Fruit fly (Drosophila melanogaster) whole organism, embryonic: Measurements from ENCODE around the gene nan.

Experiments
- CG31441 ChIP-seq: fragments of 200-800 bp; sonication (Bioruptor generic); IDR thresholded peaks from 2 replicates; pipeline ENCODE4 v1.3.6; 2022; ENCODE audit warnings: missing biosample characterization, missing genetic modification characterization
- luna ChIP-seq: fragments of 200-800 bp; sonication (Bioruptor generic); optimal IDR thresholded peaks from 2 replicates; lab custom pipeline; 2016; ENCODE audit warnings: missing biosample characterization, missing genetic modification characterization
- slp2 ChIP-seq: fragments of 200-800 bp; sonication (Bioruptor generic); optimal IDR thresholded peaks from 2 replicates; lab custom pipeline; 2016; ENCODE audit warnings: missing biosample characterization, missing genetic modification characterization

DNA sequence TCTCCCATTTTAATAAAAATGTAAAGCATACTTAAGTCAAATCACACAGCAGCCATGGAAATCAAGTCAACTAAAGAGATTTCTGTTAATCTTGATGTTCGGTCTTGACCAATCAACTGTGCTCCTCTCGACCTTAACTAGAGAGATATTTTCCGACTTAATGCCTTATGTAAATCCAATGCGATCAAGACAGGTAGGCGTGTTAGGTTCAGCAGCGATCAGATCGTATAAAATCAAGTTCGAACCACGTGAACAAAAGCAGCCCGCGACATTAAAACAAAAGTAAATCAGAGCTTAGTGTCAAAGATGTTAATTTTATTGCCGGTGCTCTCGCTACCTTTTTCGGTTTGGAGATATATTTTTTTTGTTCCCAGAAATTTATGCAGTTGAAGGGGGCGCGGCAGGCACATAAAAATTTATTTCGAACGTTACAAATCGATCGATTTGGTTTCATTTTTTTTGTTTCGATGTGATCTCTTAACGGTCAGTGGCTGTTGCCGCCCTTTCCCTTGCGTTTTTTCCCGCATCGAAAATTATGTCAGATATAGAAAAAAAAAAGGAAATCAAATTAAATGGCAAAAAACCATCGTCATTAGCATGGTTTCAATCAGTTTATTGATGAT is 31.4 kb downstream of the nan start:
- TF ChIP-seq slp2 (GFP tag; lab: Kevin White, UChicago) = no peak
- TF ChIP-seq CG31441 (GFP tag; lab: Robert Waterston, UW) = no peak
- TF ChIP-seq luna (GFP tag; lab: Kevin White, UChicago) = no peak
